Worm (Caenorhabditis elegans): ENCODE measurements around the gene M117.6.

The M117.6 gene

DNA sequence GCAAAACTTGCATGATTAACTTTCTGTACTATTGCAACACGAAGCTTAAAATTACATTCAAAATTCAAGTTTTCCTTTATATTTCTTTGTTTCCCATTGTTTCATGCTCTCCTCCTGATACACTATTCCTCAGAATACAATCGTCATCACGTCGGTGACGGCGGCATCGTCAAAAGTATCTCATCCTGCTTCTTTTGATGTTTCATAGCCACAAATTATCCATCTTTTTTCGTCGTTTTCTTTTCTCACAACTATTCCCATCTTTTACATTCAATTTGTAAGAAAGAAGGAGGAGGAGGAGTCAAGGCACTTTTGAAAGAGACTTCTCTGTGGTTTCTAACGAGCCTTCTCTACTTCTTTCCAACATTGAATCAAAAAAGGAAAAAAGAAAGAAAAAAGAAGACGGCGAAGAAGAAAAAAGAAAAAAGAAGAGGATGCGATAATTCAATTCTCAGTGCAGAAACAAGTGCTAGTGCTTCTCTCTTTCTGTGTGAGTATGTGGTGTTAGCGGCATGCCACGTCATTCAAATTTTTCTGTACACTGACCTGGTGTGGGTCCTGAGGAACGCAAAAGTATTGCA, 39.4 kb downstream of the M117.6 start:
- no peak for TF ChIP-seq ets-4 (GFP tag; optimal IDR thresholded peaks at IDR 0.05)
- TF ChIP-seq madf-6 (GFP tag; IDR thresholded peaks at IDR 0.05), result no peak
- no peak for TF ChIP-seq attf-3 (GFP tag; conservative IDR thresholded peaks at IDR 0.05)
- no peak for TF ChIP-seq hsf-1 (GFP tag; IDR thresholded peaks at IDR 0.05)
- TF ChIP-seq egrh-3 (GFP tag; IDR thresholded peaks at IDR 0.05), result no peak
- no peak for TF ChIP-seq F10E7.11 (tag; optimal IDR thresholded peaks at IDR 0.05)
- no peak for TF ChIP-seq lin-35 (GFP tag; optimal IDR thresholded peaks at IDR 0.05)
- no peak for TF ChIP-seq xnd-1 (tag; optimal IDR thresholded peaks at IDR 0.05)

DNA sequence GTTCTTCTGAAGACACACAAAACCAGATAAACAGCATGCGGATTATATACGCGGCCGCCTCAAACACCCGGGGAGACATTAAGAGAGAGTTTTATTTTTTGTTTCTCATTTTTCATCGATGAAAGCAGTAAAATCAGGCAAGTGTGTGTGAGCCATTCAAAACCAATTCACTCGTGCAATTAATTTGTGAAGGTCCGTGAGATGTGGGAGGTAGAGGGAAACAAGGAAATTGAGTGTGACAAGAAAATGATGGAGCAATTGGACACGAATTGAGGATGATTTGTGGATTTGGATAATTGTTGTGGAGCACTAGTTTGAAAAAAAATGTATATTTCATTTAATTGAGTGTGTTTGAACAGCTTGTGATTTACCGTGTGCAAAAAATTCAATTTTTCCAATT, 40.1 kb downstream of the M117.6 start:
- TF ChIP-seq Y95B8A.8 (GFP tag; IDR thresholded peaks at IDR 0.05) (no peak), snpc-3.4 (tag; optimal IDR thresholded peaks at IDR 0.05) (no peak), F22D6.2 (tag; optimal IDR thresholded peaks at IDR 0.05) (no peak), snpc-1.1 (tag; optimal IDR thresholded peaks at IDR 0.05; ENCODE audit: insufficient read depth) (no peak), snpc-4 (GFP tag; optimal IDR thresholded peaks at IDR 0.05) (no peak), snpc-4 (tag; optimal IDR thresholded peaks at IDR 0.05) (no peak), B0035.1 (tag; optimal IDR thresholded peaks at IDR 0.05) (no peak), nfyb-1 (GFP tag; IDR thresholded peaks at IDR 0.05) (no peak), let-526 (GFP tag; IDR thresholded peaks at IDR 0.05) (no peak), unc-130 (GFP tag; optimal IDR thresholded peaks at IDR 0.05) (no peak), rpc-1 (optimal IDR thresholded peaks at IDR 0.05) (no peak), rpc-1 (tag; optimal IDR thresholded peaks at IDR 0.05) (no peak), hsf-1 (GFP tag; IDR thresholded peaks at IDR 0.05) (no peak), Y53G8AR.9 (GFP tag; conservative IDR thresholded peaks at IDR 0.05) (no peak)

DNA sequence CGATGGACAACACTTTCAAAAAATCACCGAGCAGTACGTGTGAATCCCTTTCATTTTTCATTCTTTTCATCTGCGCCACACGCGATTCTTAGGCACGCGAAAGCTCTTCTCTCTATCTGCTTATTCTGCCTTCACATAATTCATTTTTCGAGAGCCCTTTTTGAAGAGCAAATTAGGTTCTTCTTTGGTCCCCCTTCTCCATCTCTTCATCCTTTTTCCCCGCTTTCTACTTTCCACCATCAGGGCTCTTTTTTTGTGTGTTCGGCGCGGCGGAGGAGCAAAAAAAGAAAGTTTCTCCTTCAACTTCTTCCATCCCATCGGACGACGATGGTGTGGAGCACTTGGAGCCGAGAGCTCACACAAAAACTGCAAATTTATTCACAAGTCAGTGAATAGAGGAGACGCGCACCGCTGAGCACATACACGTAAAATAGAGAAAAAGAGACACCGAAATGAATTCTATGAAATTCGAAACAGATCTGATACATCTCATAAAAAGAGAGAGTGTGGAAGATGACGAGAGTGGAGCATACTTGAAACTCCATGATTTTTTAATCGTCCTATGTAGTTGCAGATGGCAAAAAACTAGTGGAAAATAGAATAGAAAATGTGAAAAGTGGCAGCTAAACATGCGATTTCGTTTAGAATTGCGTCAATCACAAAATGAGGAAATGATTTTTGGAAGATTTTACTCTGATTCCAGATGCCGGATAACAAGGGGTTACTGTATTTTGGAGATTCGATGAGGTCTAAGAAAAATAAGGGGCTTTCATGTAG, 42.7 kb downstream of the M117.6 start:
- TF ChIP-seq ceh-27 (GFP tag; optimal IDR thresholded peaks at IDR 0.05), result peak; percentile 5
- no peak for TF ChIP-seq snpc-1.3 (tag; optimal IDR thresholded peaks at IDR 0.05; ENCODE audit: insufficient read depth)

DNA sequence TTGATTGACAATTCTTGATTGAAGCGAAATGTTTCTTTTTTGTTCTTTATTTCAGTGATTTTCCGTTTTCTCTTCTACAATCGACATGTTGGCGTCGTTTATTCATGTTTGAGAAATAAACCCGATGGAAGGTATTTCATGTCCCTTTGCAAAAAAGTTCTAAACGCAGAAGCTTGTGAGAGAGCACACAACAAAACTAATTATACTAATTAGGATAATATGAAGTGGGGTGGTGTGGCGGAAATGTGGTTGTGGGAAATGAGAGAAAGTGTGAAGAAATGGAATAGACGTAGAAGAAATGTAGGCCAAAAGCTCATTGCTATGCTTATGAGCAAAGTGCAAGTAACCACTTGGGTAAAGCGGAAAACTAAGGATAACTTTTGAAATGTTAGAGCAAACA, 45.1 kb downstream of the M117.6 start:
- TF ChIP-seq attf-5 (GFP tag; optimal IDR thresholded peaks at IDR 0.05), result no peak

DNA sequence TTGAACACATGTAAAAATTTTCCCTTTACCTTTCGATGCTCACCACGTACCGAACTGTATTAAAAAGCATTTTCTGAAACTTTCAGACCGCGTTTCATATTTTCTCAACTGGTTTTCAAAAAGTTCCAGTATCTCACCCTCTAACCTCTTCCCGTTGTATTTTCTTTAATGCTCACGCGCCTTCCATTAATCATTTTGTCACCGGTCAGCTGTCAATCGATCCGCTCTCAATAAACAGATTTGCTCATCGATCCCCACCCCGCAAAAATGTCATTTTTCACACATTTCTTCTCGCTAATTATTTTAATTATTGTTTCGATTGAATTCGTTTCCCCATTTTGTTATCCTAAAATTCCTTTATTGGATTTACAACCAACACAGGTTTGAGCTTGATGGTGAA, 48.9 kb downstream of the M117.6 start, which contains the start of gene lpr-2:
Gene lpr-2 (plus strand): TSS at position 189 of the 400 bp plus-strand sequence.
- TF ChIP-seq B0035.1 (tag; optimal IDR thresholded peaks at IDR 0.05) (no peak), madf-8 (GFP tag; conservative IDR thresholded peaks at IDR 0.05) (no peak), lin-54 (GFP tag; optimal IDR thresholded peaks at IDR 0.05) (no peak), lin-40 (tag; optimal IDR thresholded peaks at IDR 0.05) (no peak), cebp-2 (GFP tag; IDR thresholded peaks at IDR 0.05) (no peak), C17E4.6 (GFP tag; IDR thresholded peaks at IDR 0.05) (no peak), lin-26 (GFP tag; IDR thresholded peaks at IDR 0.05) (no peak)

Data from whole organism, young adult.